Worm (Caenorhabditis elegans) whole organism, L2 larva: Measurements from ENCODE around the gene C54D10.4.

ENCODE experiments used
- aly-2 ChIP-seq: fragments of 150-350 bp; optimal IDR thresholded peaks from 2 replicates; lab custom pipeline; 2014; ENCODE audit warnings: missing biosample characterization, missing genetic modification characterization
- egl-27 ChIP-seq: sonication (generic microtip); optimal IDR thresholded peaks from 3 replicates; lab custom pipeline; 2017; ENCODE audit warnings: missing biosample characterization, missing genetic modification reagents, missing genetic modification characterization
- lin-11 ChIP-seq: fragments of 150-350 bp; sonication (generic microtip); optimal IDR thresholded peaks from 2 replicates; lab custom pipeline; 2014; ENCODE audit warnings: missing biosample characterization, missing genetic modification characterization, inconsistent platforms, mixed read lengths
- lsy-2 ChIP-seq, 2 experiments: fragments of 150-350 bp in 1 of 2; sonication (generic microtip) in 1 of 2; optimal IDR thresholded peaks; 2 replicates each; lab custom pipeline; 2014 to 2017; ENCODE audit warnings: missing biosample characterization in 2 of 2, missing genetic modification characterization in 2 of 2
- nhr-11 ChIP-seq: fragments of 150-350 bp; optimal IDR thresholded peaks from 2 replicates; lab custom pipeline; 2014; ENCODE audit warnings: missing biosample characterization, missing genetic modification characterization
- nhr-12 ChIP-seq: fragments of 150-350 bp; optimal IDR thresholded peaks from 2 replicates; lab custom pipeline; 2014; ENCODE audit warnings: missing biosample characterization, missing genetic modification characterization
- nhr-23 ChIP-seq: fragments of 150-350 bp; optimal IDR thresholded peaks from 2 replicates; lab custom pipeline; 2014; ENCODE audit warnings: missing biosample characterization, missing genetic modification reagents, missing genetic modification characterization
- nhr-237 ChIP-seq: fragments of 150-350 bp; optimal IDR thresholded peaks from 2 replicates; lab custom pipeline; 2014; ENCODE audit warnings: missing biosample characterization, missing genetic modification characterization
- ztf-11 ChIP-seq: sonication (generic microtip); optimal IDR thresholded peaks from 2 replicates; lab custom pipeline; 2017; ENCODE audit warnings: missing biosample characterization, missing genetic modification characterization

DNA sequence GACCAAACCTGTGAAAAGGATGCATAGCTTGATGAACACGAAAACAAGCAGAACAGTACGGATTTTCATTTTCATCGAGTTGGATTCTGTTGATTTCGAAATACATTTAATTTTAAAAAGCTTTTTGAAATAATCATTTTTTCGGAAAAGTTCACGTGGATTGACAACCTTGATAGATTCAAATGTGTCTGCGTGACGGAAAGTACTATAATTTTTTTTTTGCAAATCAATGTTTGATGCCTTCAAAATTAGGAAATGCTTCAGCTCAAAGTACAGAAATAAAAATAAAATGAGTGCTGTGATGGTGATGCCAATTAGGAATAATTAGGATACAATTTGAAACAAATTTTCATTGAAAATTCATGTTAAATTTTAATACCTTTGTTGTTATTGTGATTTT, at the start of gene C54D10.4:
- TF ChIP-seq nhr-23 (tag; lab: Kevin White, UChicago): no peak
- TF ChIP-seq ztf-11 (tag; lab: Kevin White, UChicago): no peak
- TF ChIP-seq aly-2 (tag; lab: Kevin White, UChicago): no peak
- TF ChIP-seq nhr-12 (tag; lab: Kevin White, UChicago): no peak
- TF ChIP-seq egl-27 (tag; lab: Kevin White, UChicago): no peak
- TF ChIP-seq lsy-2 (tag; optimal IDR thresholded peaks at IDR 0.05; lab: Kevin White, UChicago): no peak
- TF ChIP-seq nhr-237: no peak
- no peak for TF ChIP-seq lin-11 (tag; lab: Kevin White, UChicago)
- no peak for TF ChIP-seq nhr-11 (tag; lab: Kevin White, UChicago)
